Fruit fly (Drosophila melanogaster) whole organism, prepupa: ENCODE results near the gene CG12290.

Source experiments
- CG15336 ChIP-seq: fragments of 200-800 bp; sonication (Bioruptor generic); IDR thresholded peaks from 2 replicates; pipeline ENCODE4 v1.3.6; 2022; ENCODE audit warnings: missing biosample characterization, missing genetic modification characterization
- CG16779 ChIP-seq: fragments of 200-800 bp; sonication (Bioruptor generic); optimal IDR thresholded peaks from 3 replicates; lab custom pipeline; 2017; ENCODE audit warnings: missing biosample characterization, mild to moderate bottlenecking, missing genetic modification characterization
- CG6276 ChIP-seq: fragments of 200-800 bp; sonication (Bioruptor generic); optimal IDR thresholded peaks from 2 replicates; lab custom pipeline; 2017; ENCODE audit warnings: missing biosample characterization, mild to moderate bottlenecking, missing genetic modification characterization
- Ets96B ChIP-seq: fragments of 200-800 bp; optimal IDR thresholded peaks from 2 replicates; lab custom pipeline; 2019; ENCODE audit warnings: missing biosample characterization, mild to moderate bottlenecking, missing genetic modification characterization, moderate library complexity
- Hr39 ChIP-seq: fragments of 200-800 bp; sonication (Bioruptor generic); optimal IDR thresholded peaks from 2 replicates; lab custom pipeline; 2016; ENCODE audit warnings: missing biosample characterization, missing genetic modification characterization
- Hr4 ChIP-seq: fragments of 200-800 bp; sonication (Bioruptor generic); optimal IDR thresholded peaks from 3 replicates; lab custom pipeline; 2016; ENCODE audit warnings: missing biosample characterization, missing genetic modification characterization
- OdsH ChIP-seq: fragments of 200-800 bp; sonication (Bioruptor generic); optimal IDR thresholded peaks from 3 replicates; lab custom pipeline; 2016; ENCODE audit warnings: missing biosample characterization, missing genetic modification characterization
- Smox ChIP-seq: fragments of 200-800 bp; sonication (Bioruptor generic); optimal IDR thresholded peaks from 3 replicates; lab custom pipeline; 2016; ENCODE audit warnings: missing biosample characterization, missing genetic modification characterization
- achi ChIP-seq: fragments of 200-800 bp; sonication (Bioruptor generic); optimal IDR thresholded peaks from 3 replicates; lab custom pipeline; 2016; ENCODE audit warnings: missing biosample characterization, missing genetic modification characterization
- dsx ChIP-seq: fragments of 200-800 bp; optimal IDR thresholded peaks from 3 replicates; lab custom pipeline; 2019; ENCODE audit warnings: missing biosample characterization, mild to moderate bottlenecking, missing genetic modification characterization, moderate library complexity; ENCODE audit not compliant: poor library complexity, severe bottlenecking
- ss ChIP-seq, 2 experiments: fragments of 200-800 bp; sonication (Bioruptor generic); optimal IDR thresholded peaks; 2 replicates in 1 of 2; 3 replicates in 1 of 2; lab custom pipeline; 2017 to 2018; ENCODE audit warnings: mild to moderate bottlenecking in 2 of 2, missing biosample characterization in 2 of 2, missing genetic modification characterization in 2 of 2, moderate library complexity in 1 of 2
- topi ChIP-seq: fragments of 200-800 bp; sonication (Bioruptor generic); optimal IDR thresholded peaks from 3 replicates; lab custom pipeline; 2016; ENCODE audit warnings: missing biosample characterization, missing genetic modification characterization

- TF ChIP-seq achi (no peak), topi (GFP tag; lab: Kevin White, UChicago) (no peak), OdsH (GFP tag; lab: Kevin White, UChicago) (no peak), CG16779 (tag; lab: Kevin White, UChicago) (no peak), CG15336 (GFP tag; lab: Robert Waterston, UW) (no peak), Smox (no peak), CG6276 (no peak), ss (GFP tag; optimal IDR thresholded peaks at IDR 0.05; lab: Kevin White, UChicago) (no peak), Hr4 (GFP tag; lab: Kevin White, UChicago) (no peak), Ets96B (no peak), Hr39 (GFP tag; lab: Kevin White, UChicago) (no peak), dsx (GFP tag; lab: Kevin White, UChicago) (no peak)
These were observed 7.9 kb upstream of the CG12290 start for dm6 chr3R:26222123-26222651.
